Worm (Caenorhabditis elegans) whole organism, L2 larva: Measurements from ENCODE around the gene F26F2.3.

Source experiments
- C34F6.9 ChIP-seq: fragments of 150-350 bp; optimal IDR thresholded peaks from 2 replicates; lab custom pipeline; 2014; ENCODE audit warnings: missing biosample characterization, missing genetic modification characterization
- F13H6.1 ChIP-seq: sonication (generic microtip); optimal IDR thresholded peaks from 2 replicates; lab custom pipeline; 2016; ENCODE audit warnings: missing genetic modification characterization, missing compliant biosample characterization
- R02D3.7 ChIP-seq: fragments of 150-350 bp; optimal IDR thresholded peaks from 2 replicates; lab custom pipeline; 2014; ENCODE audit warnings: missing biosample characterization, missing genetic modification characterization
- Y55F3AM.14 ChIP-seq: fragments of 200-800 bp; sonication (Bioruptor generic); optimal IDR thresholded peaks from 2 replicates; lab custom pipeline; 2018; ENCODE audit warnings: mild to moderate bottlenecking, missing genetic modification characterization, missing compliant biosample characterization
- ZK546.5 ChIP-seq: sonication (generic microtip); optimal IDR thresholded peaks from 2 replicates; lab custom pipeline; 2017; ENCODE audit warnings: missing biosample characterization, missing genetic modification characterization
- alr-1 ChIP-seq: fragments of 150-350 bp; optimal IDR thresholded peaks from 2 replicates; lab custom pipeline; 2014; ENCODE audit warnings: missing biosample characterization, missing genetic modification characterization
- aly-2 ChIP-seq: fragments of 150-350 bp; optimal IDR thresholded peaks from 2 replicates; lab custom pipeline; 2014; ENCODE audit warnings: missing biosample characterization, missing genetic modification characterization
- ama-1 ChIP-seq: fragments of 150-350 bp; optimal IDR thresholded peaks from 2 replicates; lab custom pipeline; 2018; ENCODE audit warnings: inconsistent platforms
- blmp-1 ChIP-seq: sonication (generic microtip); optimal IDR thresholded peaks from 2 replicates; lab custom pipeline; 2017; ENCODE audit warnings: missing genetic modification characterization, mild to moderate bottlenecking, missing compliant biosample characterization, antibody characterized with exemption, moderate library complexity; ENCODE audit not compliant: insufficient read depth
- ceh-16 ChIP-seq: fragments of 150-350 bp; optimal IDR thresholded peaks from 2 replicates; lab custom pipeline; 2014; ENCODE audit warnings: missing biosample characterization, missing genetic modification characterization
- ceh-82 ChIP-seq: fragments of 150-350 bp; optimal IDR thresholded peaks from 2 replicates; lab custom pipeline; 2014; ENCODE audit warnings: missing biosample characterization, missing genetic modification characterization
- crh-2 ChIP-seq: sonication (generic microtip); optimal IDR thresholded peaks from 2 replicates; lab custom pipeline; 2017; ENCODE audit warnings: missing biosample characterization, missing genetic modification characterization
- dmd-4 ChIP-seq: sonication (generic microtip); optimal IDR thresholded peaks from 2 replicates; lab custom pipeline; 2017; ENCODE audit warnings: missing biosample characterization, missing genetic modification characterization
- egl-27 ChIP-seq: sonication (generic microtip); optimal IDR thresholded peaks from 3 replicates; lab custom pipeline; 2017; ENCODE audit warnings: missing biosample characterization, missing genetic modification reagents, missing genetic modification characterization
- elt-1 ChIP-seq: fragments of 150-350 bp; optimal IDR thresholded peaks from 2 replicates; lab custom pipeline; 2014; ENCODE audit warnings: missing biosample characterization, missing genetic modification characterization
- elt-3 ChIP-seq: sonication (generic microtip); optimal IDR thresholded peaks from 2 replicates; lab custom pipeline; 2017; ENCODE audit warnings: missing biosample characterization, missing genetic modification characterization
- fos-1 ChIP-seq: fragments of 150-350 bp; optimal IDR thresholded peaks from 2 replicates; lab custom pipeline; 2014; ENCODE audit warnings: missing biosample characterization, missing genetic modification characterization
- gmeb-1 ChIP-seq: fragments of 150-350 bp; optimal IDR thresholded peaks from 2 replicates; lab custom pipeline; 2014; ENCODE audit warnings: missing biosample characterization, missing genetic modification characterization
- lin-11 ChIP-seq: fragments of 150-350 bp; sonication (generic microtip); optimal IDR thresholded peaks from 2 replicates; lab custom pipeline; 2014; ENCODE audit warnings: missing biosample characterization, missing genetic modification characterization, inconsistent platforms, mixed read lengths
- lin-13 ChIP-seq: fragments of 150-350 bp; optimal IDR thresholded peaks from 2 replicates; lab custom pipeline; 2014; ENCODE audit warnings: missing biosample characterization, missing genetic modification reagents, missing genetic modification characterization
- lin-39 ChIP-seq: fragments of 150-350 bp; optimal IDR thresholded peaks from 2 replicates; lab custom pipeline; 2014; ENCODE audit warnings: missing biosample characterization, missing genetic modification reagents, missing genetic modification characterization
- lsy-2 ChIP-seq, 2 experiments: fragments of 150-350 bp in 1 of 2; sonication (generic microtip) in 1 of 2; optimal IDR thresholded peaks; 2 replicates each; lab custom pipeline; 2014 to 2017; ENCODE audit warnings: missing biosample characterization in 2 of 2, missing genetic modification characterization in 2 of 2
- mab-5 ChIP-seq: fragments of 150-350 bp; optimal IDR thresholded peaks from 2 replicates; lab custom pipeline; 2014; ENCODE audit warnings: missing biosample characterization, missing genetic modification characterization
- mbf-1 ChIP-seq: sonication (generic microtip); optimal IDR thresholded peaks from 2 replicates; lab custom pipeline; 2017; ENCODE audit warnings: missing biosample characterization, missing genetic modification characterization
- mdl-1 ChIP-seq, 2 experiments: fragments of 150-350 bp in 1 of 2; sonication (generic microtip) in 1 of 2; optimal IDR thresholded peaks; 2 replicates each; lab custom pipeline; 2017; ENCODE audit warnings: missing biosample characterization in 2 of 2, missing genetic modification characterization in 2 of 2
- nhr-10 ChIP-seq: sonication (generic microtip); optimal IDR thresholded peaks from 2 replicates; lab custom pipeline; 2017; ENCODE audit warnings: missing biosample characterization, missing genetic modification characterization
- nhr-11 ChIP-seq: fragments of 150-350 bp; optimal IDR thresholded peaks from 2 replicates; lab custom pipeline; 2014; ENCODE audit warnings: missing biosample characterization, missing genetic modification characterization
- nhr-12 ChIP-seq: fragments of 150-350 bp; optimal IDR thresholded peaks from 2 replicates; lab custom pipeline; 2014; ENCODE audit warnings: missing biosample characterization, missing genetic modification characterization
- nhr-129 ChIP-seq: fragments of 150-350 bp; optimal IDR thresholded peaks from 2 replicates; lab custom pipeline; 2014; ENCODE audit warnings: missing biosample characterization, missing genetic modification characterization
- nhr-21 ChIP-seq: fragments of 150-350 bp; optimal IDR thresholded peaks from 2 replicates; lab custom pipeline; 2014; ENCODE audit warnings: missing biosample characterization, missing genetic modification characterization
- nhr-23 ChIP-seq: fragments of 150-350 bp; optimal IDR thresholded peaks from 2 replicates; lab custom pipeline; 2014; ENCODE audit warnings: missing biosample characterization, missing genetic modification reagents, missing genetic modification characterization
- nhr-237 ChIP-seq: fragments of 150-350 bp; optimal IDR thresholded peaks from 2 replicates; lab custom pipeline; 2014; ENCODE audit warnings: missing biosample characterization, missing genetic modification characterization
- nhr-25 ChIP-seq: fragments of 150-350 bp; sonication (generic microtip); optimal IDR thresholded peaks from 3 replicates; lab custom pipeline; 2014; ENCODE audit warnings: missing biosample characterization, missing genetic modification characterization
- nhr-6 ChIP-seq: fragments of 150-350 bp; optimal IDR thresholded peaks from 2 replicates; lab custom pipeline; 2014; ENCODE audit warnings: missing biosample characterization, missing genetic modification characterization
- nhr-77 ChIP-seq: fragments of 150-350 bp; optimal IDR thresholded peaks from 2 replicates; lab custom pipeline; 2014; ENCODE audit warnings: missing biosample characterization, missing genetic modification characterization
- peb-1 ChIP-seq: fragments of 150-350 bp; optimal IDR thresholded peaks from 2 replicates; lab custom pipeline; 2014; ENCODE audit warnings: missing biosample characterization, missing genetic modification characterization
- sem-4 ChIP-seq: fragments of 150-350 bp; optimal IDR thresholded peaks from 2 replicates; lab custom pipeline; 2014; ENCODE audit warnings: missing biosample characterization, missing genetic modification reagents, missing genetic modification characterization
- skn-1 ChIP-seq: sonication (generic microtip); optimal IDR thresholded peaks from 2 replicates; lab custom pipeline; 2017; ENCODE audit warnings: missing biosample characterization, missing genetic modification characterization
- sma-3 ChIP-seq: sonication (generic microtip); optimal IDR thresholded peaks from 2 replicates; lab custom pipeline; 2016; ENCODE audit warnings: missing genetic modification reagents, missing genetic modification characterization, missing compliant biosample characterization
- sma-9 ChIP-seq, 2 experiments: fragments of 150-350 bp in 1 of 2; sonication (generic microtip) in 1 of 2; optimal IDR thresholded peaks; 2 replicates each; lab custom pipeline; 2014 to 2016; ENCODE audit warnings: missing genetic modification characterization in 2 of 2, mild to moderate bottlenecking in 1 of 2, missing biosample characterization in 1 of 2, missing compliant biosample characterization in 1 of 2, missing genetic modification reagents in 1 of 2, moderate library complexity in 1 of 2
- snpc-4 ChIP-seq: fragments of 150-350 bp; optimal IDR thresholded peaks from 2 replicates; lab custom pipeline; 2014; ENCODE audit warnings: missing biosample characterization, missing genetic modification characterization
- unc-39 ChIP-seq: fragments of 150-350 bp; optimal IDR thresholded peaks from 2 replicates; lab custom pipeline; 2014; ENCODE audit warnings: missing biosample characterization, missing genetic modification characterization
- unc-55 ChIP-seq: fragments of 150-350 bp; sonication (generic microtip); optimal IDR thresholded peaks from 3 replicates; lab custom pipeline; 2014; ENCODE audit warnings: missing biosample characterization, missing genetic modification reagents, missing genetic modification characterization
- unc-62 ChIP-seq: fragments of 150-350 bp; optimal IDR thresholded peaks from 2 replicates; lab custom pipeline; 2014; ENCODE audit warnings: missing biosample characterization, missing genetic modification reagents, missing genetic modification characterization
- zag-1 ChIP-seq: fragments of 150-350 bp; optimal IDR thresholded peaks from 2 replicates; lab custom pipeline; 2014; ENCODE audit warnings: missing biosample characterization, missing genetic modification characterization
- ztf-1 ChIP-seq: fragments of 200-800 bp; sonication (Bioruptor generic); conservative IDR thresholded peaks from 2 replicates; pipeline ENCODE4 v1.3.6; 2022; ENCODE audit warnings: missing genetic modification characterization, missing compliant biosample characterization
- ztf-11 ChIP-seq: sonication (generic microtip); optimal IDR thresholded peaks from 2 replicates; lab custom pipeline; 2017; ENCODE audit warnings: missing biosample characterization, missing genetic modification characterization
- ztf-4 ChIP-seq: fragments of 150-350 bp; optimal IDR thresholded peaks from 2 replicates; lab custom pipeline; 2014; ENCODE audit warnings: missing biosample characterization, missing genetic modification characterization

Gene F26F2.3

DNA sequence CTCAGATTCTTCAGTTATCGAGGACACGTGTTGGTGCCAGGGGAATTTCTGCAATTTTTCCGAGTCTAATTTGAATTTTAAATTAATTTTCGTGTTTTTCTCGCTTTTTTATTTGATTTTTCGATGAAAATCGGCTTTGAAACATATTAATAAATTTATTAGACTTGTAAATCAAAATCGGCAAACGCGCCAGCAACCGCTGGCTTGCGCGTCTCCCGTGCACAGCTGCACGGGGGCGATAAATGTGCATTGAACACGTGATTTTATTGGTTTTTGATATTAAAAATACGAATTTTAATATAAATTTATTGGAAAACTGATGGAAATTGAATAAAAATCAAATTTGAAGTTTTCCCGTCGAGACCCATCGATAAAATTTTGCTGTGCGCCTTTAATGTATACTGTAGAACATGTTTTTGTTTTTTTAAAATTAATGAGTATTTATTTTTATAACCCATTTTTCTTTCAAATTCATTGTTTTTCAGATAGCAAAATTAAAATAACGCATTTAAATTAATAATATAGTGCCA lies 14.2 kb upstream of the F26F2.3 start, which contains the start of gene F26F2.7:
TSS of gene F26F2.7 (plus strand) at position 480 of the 530 bp plus-strand sequence.
- peak; percentile 71 for TF ChIP-seq sem-4 (tag; lab: Kevin White, UChicago)
- no peak for TF ChIP-seq unc-39 (tag; lab: Kevin White, UChicago)
- no peak for TF ChIP-seq nhr-77
- TF ChIP-seq unc-62 (GFP tag; lab: Kevin White, UChicago) = no peak
- peak; percentile 94 for TF ChIP-seq C34F6.9 (tag; lab: Kevin White, UChicago)
- peak; percentile 68 for TF ChIP-seq F13H6.1 (tag; lab: Kevin White, UChicago)
- TF ChIP-seq dmd-4 = peak; percentile 29
- TF ChIP-seq ZK546.5 (tag; lab: Kevin White, UChicago) = no peak
- TF ChIP-seq sma-3 = peak; percentile 80
- TF ChIP-seq lin-39 = no peak
- no peak for TF ChIP-seq sma-9 (GFP tag; optimal IDR thresholded peaks at IDR 0.05; lab: Kevin White, UChicago)
- TF ChIP-seq sma-9 (tag; optimal IDR thresholded peaks at IDR 0.05; lab: Kevin White, UChicago) = no peak
- peak; percentile 21 for TF ChIP-seq R02D3.7
- TF ChIP-seq blmp-1 (tag; lab: Kevin White, UChicago) = no peak
- no peak for TF ChIP-seq skn-1
- peak; percentile 61 for TF ChIP-seq mab-5 (tag; lab: Kevin White, UChicago)
- peak; percentile 80 for TF ChIP-seq gmeb-1 (tag; lab: Kevin White, UChicago)
- peak; percentile 75 for TF ChIP-seq lin-11 (tag; lab: Kevin White, UChicago)
- peak; percentile 85 for TF ChIP-seq lin-13 (GFP tag; lab: Kevin White, UChicago)
- TF ChIP-seq aly-2 (tag; lab: Kevin White, UChicago) = no peak
- TF ChIP-seq zag-1 (tag; lab: Kevin White, UChicago) = peak; percentile 34
- no peak for TF ChIP-seq mbf-1 (tag; lab: Kevin White, UChicago)
- no peak for TF ChIP-seq nhr-6
- no peak for TF ChIP-seq nhr-23 (tag; lab: Kevin White, UChicago)
- TF ChIP-seq ztf-11 = no peak
- TF ChIP-seq crh-2 (tag; lab: Kevin White, UChicago) = peak; percentile 88
- no peak for TF ChIP-seq elt-3 (tag; lab: Kevin White, UChicago)
- TF ChIP-seq ztf-4 = peak; percentile 61
- peak; percentile 82 to 93 for TF ChIP-seq lsy-2 (tag; optimal IDR thresholded peaks at IDR 0.05; lab: Kevin White, UChicago)
- TF ChIP-seq nhr-25 (tag; lab: Kevin White, UChicago) = no peak
- peak; percentile 43 for TF ChIP-seq snpc-4
- TF ChIP-seq nhr-10 (tag; lab: Kevin White, UChicago) = no peak
- no peak for TF ChIP-seq ceh-16 (tag; lab: Kevin White, UChicago)
- TF ChIP-seq peb-1 (tag; lab: Kevin White, UChicago) = no peak
- no peak for TF ChIP-seq nhr-129 (tag; lab: Kevin White, UChicago)
- no peak for TF ChIP-seq nhr-237 (tag; lab: Kevin White, UChicago)
- no peak for TF ChIP-seq nhr-12 (tag; lab: Kevin White, UChicago)
- no peak for TF ChIP-seq elt-1 (tag; lab: Kevin White, UChicago)
- TF ChIP-seq egl-27 (tag; lab: Kevin White, UChicago) = peak; percentile 21
- TF ChIP-seq fos-1 (tag; lab: Kevin White, UChicago) = peak; percentile 45
- TF ChIP-seq nhr-11 (tag; lab: Kevin White, UChicago) = no peak
- TF ChIP-seq ceh-82 (tag; lab: Kevin White, UChicago) = no peak
- TF ChIP-seq Y55F3AM.14 (GFP tag; lab: Kevin White, UChicago) = no peak
- TF ChIP-seq ztf-1 (GFP tag; lab: Robert Waterston, UW) = no peak
- TF ChIP-seq alr-1 (tag; lab: Kevin White, UChicago) = no peak
- TF ChIP-seq mdl-1 (tag; optimal IDR thresholded peaks at IDR 0.05; lab: Kevin White, UChicago) = peak; percentile 30 to 45
- TF ChIP-seq ama-1 = no peak
- peak; percentile 58 for TF ChIP-seq nhr-21 (tag; lab: Kevin White, UChicago)
- peak; percentile 75 for TF ChIP-seq unc-55
- TF ChIP-seq, all 48 proteins: peak for 20
